Worm (Caenorhabditis elegans) whole organism, young adult: ENCODE data around the gene F26F12.5.
A peak's percentile ranks its signal among the peaks of the same experiment; 100 is the strongest.

Experiments used
- F39B2.1 ChIP-seq: fragments of 200-800 bp; sonication (Bioruptor generic); IDR thresholded peaks from 2 replicates; pipeline ENCODE4 v1.3.6; 2022; ENCODE audit warnings: missing genetic modification reagents, missing genetic modification characterization, missing compliant biosample characterization
- F49E8.2 ChIP-seq: sonication (generic microtip); optimal IDR thresholded peaks from 3 replicates; lab custom pipeline; 2017; ENCODE audit warnings: missing genetic modification characterization, mild to moderate bottlenecking, missing compliant biosample characterization, antibody characterized with exemption, moderate library complexity; ENCODE audit not compliant: insufficient read depth
- F55B11.4 ChIP-seq: sonication (generic microtip); optimal IDR thresholded peaks from 2 replicates; lab custom pipeline; 2016; ENCODE audit warnings: missing compliant biosample characterization, missing genetic modification characterization, borderline replicate concordance; ENCODE audit not compliant: insufficient read depth
- K11D2.4 ChIP-seq: fragments of 200-800 bp; sonication (Bioruptor generic); IDR thresholded peaks from 2 replicates; pipeline ENCODE4 v1.3.6; 2022; ENCODE audit warnings: missing genetic modification reagents, missing genetic modification characterization, missing compliant biosample characterization
- T07F8.4 ChIP-seq: sonication (generic microtip); optimal IDR thresholded peaks from 2 replicates; lab custom pipeline; 2016; ENCODE audit warnings: mild to moderate bottlenecking, missing genetic modification characterization, moderate library complexity, missing compliant biosample characterization
- Y79H2A.3 ChIP-seq: fragments of 200-800 bp; sonication (Bioruptor generic); conservative IDR thresholded peaks from 2 replicates; pipeline ENCODE4 v1.3.6; 2022; ENCODE audit warnings: missing genetic modification reagents, missing genetic modification characterization, missing compliant biosample characterization
- Y95B8A.8 ChIP-seq: fragments of 200-800 bp; sonication (Bioruptor generic); IDR thresholded peaks from 2 replicates; pipeline ENCODE4 v1.3.6; 2022; ENCODE audit warnings: missing genetic modification reagents, missing genetic modification characterization, missing compliant biosample characterization
- ZK185.1 ChIP-seq: sonication (generic microtip); optimal IDR thresholded peaks from 2 replicates; lab custom pipeline; 2016; ENCODE audit warnings: mild to moderate bottlenecking, missing genetic modification characterization, missing compliant biosample characterization; ENCODE audit not compliant: poor library complexity, severe bottlenecking
- akir-1 ChIP-seq: fragments of 200-800 bp; sonication (Bioruptor generic); optimal IDR thresholded peaks from 2 replicates; lab custom pipeline; 2018; ENCODE audit warnings: mild to moderate bottlenecking, missing genetic modification characterization, moderate library complexity, missing compliant biosample characterization
- ama-1 ChIP-seq, 3 experiments: fragments of 150-350 bp in 1 of 3; sonication (generic microtip) in 2 of 3; optimal IDR thresholded peaks; 2 replicates each; lab custom pipeline; 2014 to 2018; ENCODE audit warnings: missing biosample characterization in 2 of 3, missing genetic modification characterization in 2 of 3, missing genetic modification reagents in 2 of 3
- cebp-1 ChIP-seq, 2 experiments: fragments of 200-800 bp in 1 of 2; sonication (Bioruptor generic) in 1 of 2; sonication (generic microtip) in 1 of 2; IDR thresholded peaks in 1 of 2; optimal IDR thresholded peaks in 1 of 2; 2 replicates each; pipeline versions ENCODE4 v1.3.6 to Lab custom; 2017 to 2022; ENCODE audit warnings: missing compliant biosample characterization in 2 of 2, missing genetic modification characterization in 2 of 2, mild to moderate bottlenecking in 1 of 2, missing genetic modification reagents in 1 of 2, moderate library complexity in 1 of 2
- cebp-2 ChIP-seq: fragments of 200-800 bp; sonication (Bioruptor generic); IDR thresholded peaks from 2 replicates; pipeline ENCODE4 v1.3.6; 2022; ENCODE audit warnings: missing genetic modification characterization, missing compliant biosample characterization
- ceh-27 ChIP-seq: fragments of 200-800 bp; sonication (Bioruptor generic); optimal IDR thresholded peaks from 2 replicates; lab custom pipeline; 2018; ENCODE audit warnings: mild to moderate bottlenecking, missing genetic modification characterization, moderate library complexity, missing compliant biosample characterization
- ceh-40 ChIP-seq: fragments of 200-800 bp; sonication (Bioruptor generic); IDR thresholded peaks from 2 replicates; pipeline ENCODE4 v1.3.6; 2022; ENCODE audit warnings: missing genetic modification characterization, missing compliant biosample characterization
- ceh-91 ChIP-seq: fragments of 200-800 bp; sonication (Bioruptor generic); IDR thresholded peaks from 2 replicates; pipeline ENCODE4 v1.3.6; 2022; ENCODE audit warnings: missing genetic modification reagents, missing genetic modification characterization, missing compliant biosample characterization
- dox-1 ChIP-seq: fragments of 200-800 bp; sonication (Bioruptor generic); IDR thresholded peaks from 2 replicates; pipeline ENCODE4 v1.3.6; 2022; ENCODE audit warnings: missing genetic modification reagents, missing genetic modification characterization, missing compliant biosample characterization
- dpff-1 ChIP-seq: sonication (generic microtip); optimal IDR thresholded peaks from 2 replicates; lab custom pipeline; 2017; ENCODE audit warnings: mild to moderate bottlenecking, missing genetic modification characterization, missing compliant biosample characterization
- egrh-3 ChIP-seq: fragments of 200-800 bp; sonication (Bioruptor generic); IDR thresholded peaks from 2 replicates; pipeline ENCODE4 v1.3.6; 2022; ENCODE audit warnings: missing genetic modification reagents, missing genetic modification characterization, missing compliant biosample characterization
- ets-4 ChIP-seq: fragments of 200-800 bp; sonication (Bioruptor generic); optimal IDR thresholded peaks from 2 replicates; lab custom pipeline; 2018; ENCODE audit warnings: mild to moderate bottlenecking, missing genetic modification characterization, missing compliant biosample characterization
- lin-35 ChIP-seq, 3 experiments: fragments of 150-350 bp in 2 of 3; sonication (generic microtip) in 1 of 3; optimal IDR thresholded peaks; 2 replicates each; lab custom pipeline; 2014 to 2018; ENCODE audit warnings: missing biosample characterization in 3 of 3, missing genetic modification characterization in 3 of 3, missing genetic modification reagents in 3 of 3
- lin-40 ChIP-seq: sonication (generic microtip); optimal IDR thresholded peaks from 2 replicates; lab custom pipeline; 2016; ENCODE audit warnings: missing genetic modification characterization, mild to moderate bottlenecking, missing compliant biosample characterization, missing genotype, missing genetic modification reagents
- lsy-27 ChIP-seq: sonication (generic microtip); optimal IDR thresholded peaks from 2 replicates; lab custom pipeline; 2017; ENCODE audit warnings: missing genetic modification characterization, mild to moderate bottlenecking, missing compliant biosample characterization, antibody characterized with exemption, missing genotype, borderline replicate concordance; ENCODE audit not compliant: insufficient read depth
- mel-28 ChIP-seq: sonication (generic microtip); optimal IDR thresholded peaks from 2 replicates; lab custom pipeline; 2016; ENCODE audit warnings: borderline replicate concordance, mild to moderate bottlenecking, missing genetic modification characterization, missing compliant biosample characterization
- mxl-1 ChIP-seq: sonication (generic microtip); optimal IDR thresholded peaks from 2 replicates; lab custom pipeline; 2016; ENCODE audit warnings: missing genetic modification characterization, missing compliant biosample characterization
- nfya-2 ChIP-seq: fragments of 200-800 bp; sonication (Bioruptor generic); IDR thresholded peaks from 2 replicates; pipeline ENCODE4 v1.3.6; 2022; ENCODE audit warnings: missing genetic modification reagents, missing genetic modification characterization, missing compliant biosample characterization
- nhr-120 ChIP-seq: fragments of 200-800 bp; sonication (Bioruptor generic); IDR thresholded peaks from 2 replicates; pipeline ENCODE4 v1.3.6; 2022; ENCODE audit warnings: missing genetic modification characterization, missing compliant biosample characterization
- nhr-27 ChIP-seq: fragments of 200-800 bp; sonication (Bioruptor generic); optimal IDR thresholded peaks from 2 replicates; lab custom pipeline; 2018; ENCODE audit warnings: mild to moderate bottlenecking, missing genetic modification characterization, moderate library complexity, missing compliant biosample characterization
- rec-8 ChIP-seq, 2 experiments: sonication (generic microtip); optimal IDR thresholded peaks; 2 replicates each; lab custom pipeline; 2016; ENCODE audit warnings: mild to moderate bottlenecking in 2 of 2, missing genetic modification characterization in 2 of 2, missing genetic modification reagents in 2 of 2, missing genotype in 2 of 2, missing biosample characterization in 1 of 2, missing compliant biosample characterization in 1 of 2, moderate library complexity in 1 of 2
- repo-1 ChIP-seq: sonication (generic microtip); optimal IDR thresholded peaks from 2 replicates; lab custom pipeline; 2017; ENCODE audit warnings: mild to moderate bottlenecking, missing genetic modification characterization, missing compliant biosample characterization
- sdz-38 ChIP-seq: sonication (generic microtip); optimal IDR thresholded peaks from 2 replicates; lab custom pipeline; 2016; ENCODE audit warnings: missing genotype, missing genetic modification characterization, missing compliant biosample characterization
- zfh-2 ChIP-seq: fragments of 200-800 bp; sonication (Bioruptor generic); conservative IDR thresholded peaks from 2 replicates; pipeline ENCODE4 v1.3.6; 2022; ENCODE audit warnings: missing genetic modification reagents, missing genetic modification characterization, missing compliant biosample characterization
- ztf-22 ChIP-seq: fragments of 200-800 bp; sonication (Bioruptor generic); optimal IDR thresholded peaks from 2 replicates; lab custom pipeline; 2018; ENCODE audit warnings: mild to moderate bottlenecking, missing genetic modification characterization, moderate library complexity, missing compliant biosample characterization
- ztf-25 ChIP-seq: fragments of 200-800 bp; sonication (Bioruptor generic); IDR thresholded peaks from 2 replicates; pipeline ENCODE4 v1.3.6; 2022; ENCODE audit warnings: missing genetic modification reagents, missing genetic modification characterization, missing compliant biosample characterization
- ztf-3 ChIP-seq: fragments of 200-800 bp; sonication (Bioruptor generic); optimal IDR thresholded peaks from 2 replicates; lab custom pipeline; 2018; ENCODE audit warnings: mild to moderate bottlenecking, missing genetic modification characterization, missing compliant biosample characterization
- ztf-6 ChIP-seq: fragments of 200-800 bp; sonication (Bioruptor generic); IDR thresholded peaks from 2 replicates; pipeline ENCODE4 v1.3.6; 2022; ENCODE audit warnings: missing genetic modification reagents, missing genetic modification characterization, missing compliant biosample characterization

F26F12.5 gene

DNA sequence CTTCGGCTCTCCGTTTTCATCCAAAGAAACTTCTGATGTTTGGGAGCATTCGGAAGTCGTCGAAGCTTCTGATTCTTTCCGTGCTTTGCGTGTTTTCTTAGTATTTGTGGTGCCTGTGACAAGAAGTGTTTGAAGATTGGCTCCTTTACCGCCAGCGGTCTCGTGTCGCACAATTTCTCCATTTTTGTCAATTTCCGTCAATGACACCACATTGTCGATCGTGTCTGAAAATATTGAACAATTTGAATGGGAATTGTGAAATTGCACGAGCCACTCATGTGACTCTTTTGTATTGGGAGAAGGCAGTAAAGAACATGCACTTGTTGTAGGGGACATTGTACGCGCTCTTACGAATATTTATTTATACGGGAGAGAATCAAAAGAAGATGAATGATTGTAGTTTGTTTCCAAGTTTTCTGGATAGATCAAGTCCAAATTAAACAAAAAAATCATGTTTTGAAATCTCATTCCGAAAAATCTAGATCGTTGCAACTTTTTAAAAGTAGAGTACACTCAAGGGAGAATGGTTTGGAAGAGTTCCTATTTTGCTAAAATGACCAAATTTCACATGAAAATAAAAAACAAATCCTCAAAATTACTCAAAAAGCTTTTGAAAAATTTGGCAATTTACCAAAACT is 22.4 kb downstream of the F26F12.5 start (continued):
- TF ChIP-seq repo-1 (tag; lab: Kevin White, UChicago) (peak; percentile 18), lsy-27 (tag; lab: Kevin White, UChicago) (no peak), nhr-27 (tag; lab: Kevin White, UChicago) (no peak), F55B11.4 (tag; lab: Kevin White, UChicago) (no peak), nfya-2 (no peak), ztf-25 (GFP tag; lab: Robert Waterston, UW) (no peak), cebp-1 (GFP tag; IDR thresholded peaks at IDR 0.05; lab: Robert Waterston, UW) (peak; percentile 74), cebp-1 (tag; optimal IDR thresholded peaks at IDR 0.05; lab: Kevin White, UChicago) (peak; percentile 82), ceh-40 (GFP tag; lab: Robert Waterston, UW) (no peak), mxl-1 (tag; lab: Kevin White, UChicago) (no peak), ceh-91 (GFP tag; lab: Robert Waterston, UW) (no peak), ets-4 (no peak), egrh-3 (0 out of 2 replicates have a peak, but pooled peaks have one; percentile 5), ceh-27 (GFP tag; lab: Kevin White, UChicago) (no peak)

DNA sequence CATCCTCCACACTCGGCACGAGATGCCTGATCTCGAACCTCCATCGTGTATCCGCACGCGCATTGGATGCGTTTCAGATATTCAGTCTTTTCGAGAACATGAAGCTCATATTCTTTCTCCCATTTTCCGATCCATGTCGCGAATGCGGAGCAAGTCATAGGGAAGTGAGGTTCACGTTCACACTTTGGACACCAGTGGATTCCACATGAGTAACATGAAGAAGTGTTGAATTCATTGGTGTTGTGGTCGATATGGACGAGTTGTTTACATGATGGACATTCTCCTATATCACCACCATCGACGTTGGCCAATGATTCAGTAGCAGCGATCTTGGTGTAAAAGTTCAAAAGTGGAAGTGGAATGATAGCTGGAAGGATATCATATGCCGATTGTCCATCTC is 24.0 kb downstream of the F26F12.5 start:
- TF ChIP-seq nhr-120 (no peak), T07F8.4 (no peak), mel-28 (tag; lab: Kevin White, UChicago) (peak; percentile 1), ztf-3 (GFP tag; lab: Kevin White, UChicago) (no peak), ama-1 (optimal IDR thresholded peaks at IDR 0.05; lab: Kevin White, UChicago) (no peak), ama-1 (GFP tag; optimal IDR thresholded peaks at IDR 0.05; lab: Kevin White, UChicago) (no peak), dpff-1 (no peak), ztf-6 (no peak), F39B2.1 (no peak), zfh-2 (GFP tag; lab: Robert Waterston, UW) (peak; percentile 4; the same call in 1 of the 2 replicates), cebp-2 (no peak), ceh-40 (GFP tag; lab: Robert Waterston, UW) (no peak), ZK185.1 (tag; lab: Kevin White, UChicago) (no peak), lin-40 (tag; lab: Kevin White, UChicago) (no peak), K11D2.4 (GFP tag; lab: Robert Waterston, UW) (peak; percentile 18; the same call in 1 of the 2 replicates), dox-1 (GFP tag; lab: Robert Waterston, UW) (no peak), F49E8.2 (tag; lab: Kevin White, UChicago) (no peak), Y95B8A.8 (no peak), akir-1 (GFP tag; lab: Kevin White, UChicago) (peak; percentile 58), ztf-22 (GFP tag; lab: Kevin White, UChicago) (no peak), sdz-38 (tag; lab: Kevin White, UChicago) (no peak), rec-8 (tag; optimal IDR thresholded peaks at IDR 0.05; lab: Kevin White, UChicago) (no peak), Y79H2A.3 (GFP tag; lab: Robert Waterston, UW) (no peak), lin-35 (GFP tag; optimal IDR thresholded peaks at IDR 0.05; lab: Kevin White, UChicago) (peak in 1 of 3 experiments; percentile 10)
